Worm (Caenorhabditis elegans) whole organism, midembryonic: Measurements from ENCODE around the gene lir-1.

Source experiments
- cog-1 ChIP-seq: sonication (generic microtip); optimal IDR thresholded peaks from 2 replicates; lab custom pipeline; 2016; ENCODE audit warnings: missing genetic modification characterization, missing compliant biosample characterization
- tab-1 ChIP-seq: fragments of 200-800 bp; sonication (Bioruptor generic); IDR thresholded peaks from 2 replicates; pipeline ENCODE4 v1.3.6; 2022; ENCODE audit warnings: missing genetic modification characterization, missing compliant biosample characterization

DNA sequence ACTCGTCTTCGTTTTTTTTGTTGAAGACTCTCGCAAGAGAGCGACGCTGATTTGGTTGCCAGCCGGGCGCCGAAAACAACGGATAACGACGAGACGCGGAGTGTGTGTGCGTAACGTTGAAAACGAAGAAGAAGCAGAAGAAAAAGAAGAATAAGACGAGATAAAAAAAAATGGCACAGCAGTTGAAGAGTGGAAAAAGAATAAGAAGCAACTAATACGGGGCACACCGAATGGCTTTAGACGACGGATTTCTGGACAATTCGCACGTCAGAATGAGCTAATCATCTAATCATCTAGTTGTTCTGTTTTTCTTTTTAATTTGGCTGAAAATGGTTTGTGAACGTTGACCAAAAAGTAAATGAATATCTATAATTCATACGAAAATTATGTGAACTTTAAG is 34.9 kb upstream of the lir-1 start:
- TF ChIP-seq cog-1 (tag; lab: Kevin White, UChicago) (no peak), tab-1 (GFP tag; lab: Robert Waterston, UW) (no peak)
